Worm (Caenorhabditis elegans) whole organism, L4 larva: ENCODE measurements around the gene sre-14.

ENCODE experiments used
- D1046.2 ChIP-seq: fragments of 200-800 bp; sonication (Bioruptor generic); IDR thresholded peaks from 2 replicates; pipeline ENCODE4 v1.3.6; 2022; ENCODE audit warnings: missing genetic modification characterization, missing compliant biosample characterization
- T20F7.1 ChIP-seq: fragments of 200-800 bp; sonication (Bioruptor generic); optimal IDR thresholded peaks from 2 replicates; lab custom pipeline; 2018; ENCODE audit warnings: mild to moderate bottlenecking, missing genetic modification characterization, missing compliant biosample characterization
- Y105C5A.15 ChIP-seq: fragments of 200-800 bp; sonication (Bioruptor generic); IDR thresholded peaks from 2 replicates; pipeline ENCODE4 v1.3.6; 2022; ENCODE audit warnings: missing genetic modification characterization, missing compliant biosample characterization
- ZK546.5 ChIP-seq, 2 experiments: sonication (generic microtip); optimal IDR thresholded peaks; 2 replicates each; lab custom pipeline; 2017; ENCODE audit warnings: missing biosample characterization in 2 of 2, missing genetic modification characterization in 2 of 2
- aha-1 ChIP-seq: fragments of 150-350 bp; peaks from one replicate; lab custom pipeline; 2014; ENCODE audit warnings: missing biosample characterization, missing genetic modification characterization
- ceh-20 ChIP-seq: fragments of 200-800 bp; sonication (Bioruptor generic); IDR thresholded peaks from 2 replicates; pipeline ENCODE4 v1.3.6; 2022; ENCODE audit warnings: missing genetic modification reagents, missing genetic modification characterization, missing compliant biosample characterization
- ces-1 ChIP-seq: fragments of 150-350 bp; sonication (generic microtip); optimal IDR thresholded peaks from 4 replicates; lab custom pipeline; 2014; ENCODE audit warnings: missing biosample characterization, missing genetic modification reagents, missing genetic modification characterization
- ctbp-1 ChIP-seq: fragments of 200-800 bp; sonication (Bioruptor generic); IDR thresholded peaks from 2 replicates; pipeline ENCODE4 v1.3.6; 2022; ENCODE audit warnings: missing genetic modification reagents, missing genetic modification characterization, missing compliant biosample characterization
- daf-12 ChIP-seq: fragments of 150-350 bp; optimal IDR thresholded peaks from 2 replicates; lab custom pipeline; 2014; ENCODE audit warnings: missing biosample characterization, missing genetic modification reagents, missing genetic modification characterization
- daf-16 ChIP-seq, 3 experiments: sonication (generic microtip); optimal IDR thresholded peaks; 2 replicates each; lab custom pipeline; 2016 to 2017; ENCODE audit warnings: missing genetic modification characterization in 3 of 3, missing genetic modification reagents in 3 of 3, mild to moderate bottlenecking in 2 of 3, missing compliant biosample characterization in 2 of 3, missing biosample characterization in 1 of 3, moderate library complexity in 1 of 3
- dmd-9 ChIP-seq: fragments of 200-800 bp; sonication (Bioruptor generic); IDR thresholded peaks from 2 replicates; pipeline ENCODE4 v1.3.6; 2022; ENCODE audit warnings: missing genetic modification reagents, missing genetic modification characterization, missing compliant biosample characterization
- duxl-1 ChIP-seq: sonication (generic microtip); optimal IDR thresholded peaks from 2 replicates; lab custom pipeline; 2016; ENCODE audit warnings: mild to moderate bottlenecking, missing genetic modification characterization, moderate library complexity, missing compliant biosample characterization; ENCODE audit not compliant: poor library complexity
- dve-1 ChIP-seq: sonication (generic microtip); optimal IDR thresholded peaks from 2 replicates; lab custom pipeline; 2017; ENCODE audit warnings: antibody characterized with exemption, mild to moderate bottlenecking, missing genetic modification characterization, missing compliant biosample characterization; ENCODE audit not compliant: insufficient read depth
- egl-27 ChIP-seq: sonication (generic microtip); optimal IDR thresholded peaks from 3 replicates; lab custom pipeline; 2017; ENCODE audit warnings: missing biosample characterization, missing genetic modification reagents, missing genetic modification characterization
- egl-43 ChIP-seq: fragments of 200-800 bp; sonication (Bioruptor generic); IDR thresholded peaks from 2 replicates; pipeline ENCODE4 v1.3.6; 2022; ENCODE audit warnings: missing genetic modification reagents, missing genetic modification characterization, missing compliant biosample characterization
- fkh-10 ChIP-seq: fragments of 150-350 bp; optimal IDR thresholded peaks from 2 replicates; lab custom pipeline; 2014; ENCODE audit warnings: missing biosample characterization, missing genetic modification reagents, missing genetic modification characterization
- fos-1 ChIP-seq: fragments of 150-350 bp; optimal IDR thresholded peaks from 2 replicates; lab custom pipeline; 2014; ENCODE audit warnings: missing biosample characterization, missing genetic modification characterization
- hif-1 ChIP-seq, 2 experiments: sonication (generic microtip); optimal IDR thresholded peaks; 2 replicates each; lab custom pipeline; 2016 to 2017; ENCODE audit warnings: missing compliant biosample characterization in 2 of 2, missing genetic modification characterization in 2 of 2, missing genetic modification reagents in 2 of 2, missing genotype in 2 of 2, mild to moderate bottlenecking in 1 of 2
- hlh-11 ChIP-seq: fragments of 200-800 bp; sonication (Bioruptor generic); optimal IDR thresholded peaks from 2 replicates; lab custom pipeline; 2018; ENCODE audit warnings: mild to moderate bottlenecking, missing genetic modification characterization, missing compliant biosample characterization
- hlh-30 ChIP-seq: sonication (generic microtip); optimal IDR thresholded peaks from 2 replicates; lab custom pipeline; 2017; ENCODE audit warnings: antibody characterized with exemption, mild to moderate bottlenecking, missing genetic modification characterization, missing compliant biosample characterization; ENCODE audit not compliant: insufficient read depth
- lin-29 ChIP-seq: fragments of 200-800 bp; sonication (Bioruptor generic); IDR thresholded peaks from 2 replicates; pipeline ENCODE4 v1.3.6; 2022; ENCODE audit warnings: missing genetic modification reagents, missing genetic modification characterization, missing compliant biosample characterization
- lin-38 ChIP-seq: fragments of 200-800 bp; sonication (Bioruptor generic); IDR thresholded peaks from 2 replicates; pipeline ENCODE4 v1.3.6; 2022; ENCODE audit warnings: missing genetic modification reagents, missing genetic modification characterization, missing compliant biosample characterization
- madf-5 ChIP-seq, 2 experiments: fragments of 200-800 bp; sonication (Bioruptor generic); IDR thresholded peaks; 2 replicates each; pipeline ENCODE4 v1.3.6; 2022; ENCODE audit warnings: missing compliant biosample characterization in 2 of 2, missing genetic modification characterization in 2 of 2
- mdt-29 ChIP-seq: fragments of 200-800 bp; sonication (Bioruptor generic); IDR thresholded peaks from 2 replicates; pipeline ENCODE4 v1.3.6; 2022; ENCODE audit warnings: missing genetic modification reagents, missing genetic modification characterization, missing compliant biosample characterization
- mep-1 ChIP-seq: fragments of 150-350 bp; sonication (generic microtip); optimal IDR thresholded peaks from 3 replicates; lab custom pipeline; 2014; ENCODE audit warnings: missing biosample characterization, missing genetic modification characterization
- mxl-2 ChIP-seq: fragments of 200-800 bp; sonication (Bioruptor generic); conservative IDR thresholded peaks from 2 replicates; pipeline ENCODE4 v1.3.6; 2022; ENCODE audit warnings: missing genetic modification reagents, missing genetic modification characterization, missing compliant biosample characterization
- mxl-3 ChIP-seq: fragments of 200-800 bp; sonication (Bioruptor generic); optimal IDR thresholded peaks from 2 replicates; lab custom pipeline; 2018; ENCODE audit warnings: mild to moderate bottlenecking, missing genetic modification characterization, missing compliant biosample characterization
- nhr-28 ChIP-seq: fragments of 150-350 bp; optimal IDR thresholded peaks from 2 replicates; lab custom pipeline; 2014; ENCODE audit warnings: missing biosample characterization, missing genetic modification characterization
- nhr-6 ChIP-seq: fragments of 150-350 bp; optimal IDR thresholded peaks from 2 replicates; lab custom pipeline; 2014; ENCODE audit warnings: missing biosample characterization, missing genetic modification characterization
- pha-4 ChIP-seq, 2 experiments: fragments of 150-350 bp in 1 of 2; fragments of 200-800 bp in 1 of 2; sonication (Bioruptor generic) in 1 of 2; IDR thresholded peaks in 1 of 2; optimal IDR thresholded peaks in 1 of 2; 2 replicates each; pipeline versions ENCODE4 v1.3.6 to Lab custom; 2014 to 2022; ENCODE audit warnings: missing genetic modification characterization in 2 of 2, missing genetic modification reagents in 2 of 2, missing biosample characterization in 1 of 2, missing compliant biosample characterization in 1 of 2
- php-3 ChIP-seq: fragments of 200-800 bp; sonication (Bioruptor generic); IDR thresholded peaks from 2 replicates; pipeline ENCODE4 v1.3.6; 2022; ENCODE audit warnings: missing genetic modification reagents, missing genetic modification characterization, missing compliant biosample characterization
- pqm-1 ChIP-seq: sonication (generic microtip); optimal IDR thresholded peaks from 2 replicates; lab custom pipeline; 2017; ENCODE audit warnings: missing biosample characterization, missing genetic modification characterization
- set-16 ChIP-seq: fragments of 200-800 bp; sonication (Bioruptor generic); IDR thresholded peaks from 2 replicates; pipeline ENCODE4 v1.3.6; 2022; ENCODE audit warnings: missing genetic modification reagents, missing genetic modification characterization, missing compliant biosample characterization
- spr-1 ChIP-seq: sonication (generic microtip); optimal IDR thresholded peaks from 2 replicates; lab custom pipeline; 2016; ENCODE audit warnings: mild to moderate bottlenecking, missing genetic modification characterization, missing compliant biosample characterization
- tag-97 ChIP-seq: fragments of 200-800 bp; sonication (Bioruptor generic); IDR thresholded peaks from 2 replicates; pipeline ENCODE4 v1.3.6; 2022; ENCODE audit warnings: missing genetic modification characterization, missing compliant biosample characterization
- unc-39 ChIP-seq: sonication (generic microtip); optimal IDR thresholded peaks from 2 replicates; lab custom pipeline; 2017; ENCODE audit warnings: missing biosample characterization, missing genetic modification characterization
- unc-62 ChIP-seq, 3 experiments: fragments of 150-350 bp in 1 of 3; sonication (generic microtip); optimal IDR thresholded peaks in 2 of 3; peaks in 1 of 3; 1 replicate in 1 of 3; 2 replicates in 2 of 3; lab custom pipeline; 2014 to 2017; ENCODE audit warnings: missing biosample characterization in 3 of 3, missing genetic modification characterization in 3 of 3, missing genetic modification reagents in 3 of 3, missing genotype in 1 of 3
- zfp-2 ChIP-seq: sonication (generic microtip); optimal IDR thresholded peaks from 2 replicates; lab custom pipeline; 2016; ENCODE audit warnings: mild to moderate bottlenecking, missing genetic modification characterization, missing compliant biosample characterization
- zip-11 ChIP-seq: fragments of 200-800 bp; sonication (Bioruptor generic); IDR thresholded peaks from 2 replicates; pipeline ENCODE4 v1.3.6; 2022; ENCODE audit warnings: missing genetic modification characterization, missing compliant biosample characterization

sre-14 gene

ce11 chrIV:12302885-12303284, 41.6 kb upstream of the sre-14 start:
- TF ChIP-seq daf-12 (tag; lab: Kevin White, UChicago) = no peak
- TF ChIP-seq pha-4 (GFP tag; IDR thresholded peaks at IDR 0.05; lab: Robert Waterston, UW) = no peak
- TF ChIP-seq pha-4 (tag; optimal IDR thresholded peaks at IDR 0.05; lab: Kevin White, UChicago) = no peak
- TF ChIP-seq nhr-28 (tag; lab: Kevin White, UChicago) = peak; percentile 76
- TF ChIP-seq daf-16 (GFP tag; optimal IDR thresholded peaks at IDR 0.05; lab: Kevin White, UChicago) = no peak
- TF ChIP-seq daf-16 (tag; optimal IDR thresholded peaks at IDR 0.05; lab: Kevin White, UChicago) = peak; percentile 48
- no peak for TF ChIP-seq ceh-20 (GFP tag; lab: Robert Waterston, UW)
- no peak for TF ChIP-seq T20F7.1 (GFP tag; lab: Kevin White, UChicago)
- peak; percentile 20 for TF ChIP-seq hlh-11 (tag; lab: Kevin White, UChicago)
- TF ChIP-seq dve-1 (tag; lab: Kevin White, UChicago) = peak; percentile 54
- peak; percentile 89 for TF ChIP-seq pqm-1
- peak; percentile 66 for TF ChIP-seq php-3 (GFP tag; lab: Robert Waterston, UW)

- TF ChIP-seq aha-1 (peak; percentile 4), nhr-6 (tag; lab: Kevin White, UChicago) (no peak)
Measured at ce11 chrIV:12301161-12301560, 39.9 kb upstream of the sre-14 start, which contains the start of gene oac-59. oac-59 (minus strand) TSS chrIV:12301261.

ce11 chrIV:12294770-12295169, 33.5 kb upstream of the sre-14 start:
- TF ChIP-seq lin-38 (GFP tag; lab: Robert Waterston, UW) (peak; percentile 23; the same call in 1 of the 2 replicates), set-16 (GFP tag; lab: Robert Waterston, UW) (peak; percentile 89), egl-43 (GFP tag; lab: Robert Waterston, UW) (peak; percentile 46; the same call in 1 of the 2 replicates)

- TF ChIP-seq set-16 (GFP tag; lab: Robert Waterston, UW) (no peak), mep-1 (tag; lab: Kevin White, UChicago) (no peak), ces-1 (no peak), ctbp-1 (GFP tag; lab: Robert Waterston, UW) (no peak), egl-27 (tag; lab: Kevin White, UChicago) (no peak), daf-12 (tag; lab: Kevin White, UChicago) (no peak), D1046.2 (GFP tag; lab: Robert Waterston, UW) (no peak), fos-1 (tag; lab: Kevin White, UChicago) (no peak), mxl-2 (GFP tag; lab: Robert Waterston, UW) (no peak), daf-16 (GFP tag; optimal IDR thresholded peaks at IDR 0.05; lab: Kevin White, UChicago) (no peak), daf-16 (tag; optimal IDR thresholded peaks at IDR 0.05; lab: Kevin White, UChicago) (no peak), spr-1 (no peak), lin-29 (no peak), madf-5 (GFP tag; IDR thresholded peaks at IDR 0.05; lab: Robert Waterston, UW) (no peak)
Measured at ce11 chrIV:12290744-12291143, 29.5 kb upstream of the sre-14 start, which contains the start of gene C42C1.8. C42C1.8 (plus strand) TSS chrIV:12291044.

- TF ChIP-seq mdt-29 (GFP tag; lab: Robert Waterston, UW) = no peak
- TF ChIP-seq fkh-10 (GFP tag; lab: Kevin White, UChicago) = no peak
- no peak for TF ChIP-seq dmd-9 (GFP tag; lab: Robert Waterston, UW)
- TF ChIP-seq daf-12 (tag; lab: Kevin White, UChicago) = no peak
- no peak for TF ChIP-seq tag-97 (GFP tag; lab: Robert Waterston, UW)
- no peak for TF ChIP-seq Y105C5A.15
- no peak for TF ChIP-seq zip-11
- TF ChIP-seq mxl-3 (GFP tag; lab: Kevin White, UChicago) = no peak
- TF ChIP-seq zfp-2 (tag; lab: Kevin White, UChicago) = no peak
- TF ChIP-seq ceh-20 (GFP tag; lab: Robert Waterston, UW) = no peak
- TF ChIP-seq hif-1 (tag; optimal IDR thresholded peaks at IDR 0.05; lab: Kevin White, UChicago) = no peak
- TF ChIP-seq unc-62 (GFP tag; optimal IDR thresholded peaks at IDR 0.05 in 1 of 2; lab: Kevin White, UChicago) = no peak
- no peak for TF ChIP-seq unc-62 (tag; optimal IDR thresholded peaks at IDR 0.05; lab: Kevin White, UChicago)
- TF ChIP-seq php-3 (GFP tag; lab: Robert Waterston, UW) = no peak
- TF ChIP-seq duxl-1 (tag; lab: Kevin White, UChicago) = no peak
- no peak for TF ChIP-seq hlh-30 (tag; lab: Kevin White, UChicago)
- no peak for TF ChIP-seq unc-39 (tag; lab: Kevin White, UChicago)
- TF ChIP-seq nhr-28 (tag; lab: Kevin White, UChicago) = no peak
- no peak for TF ChIP-seq ZK546.5 (tag; optimal IDR thresholded peaks at IDR 0.05; lab: Kevin White, UChicago)
- TF ChIP-seq, all 104 proteins: peak for 0
Measured at ce11 chrIV:12289149-12289548, 27.9 kb upstream of the sre-14 start, which contains the start of gene C42C1.9. C42C1.9 (plus strand) TSS chrIV:12289449.
